Fruit fly (Drosophila melanogaster): Measurements from ENCODE around the gene sip2.

DNA sequence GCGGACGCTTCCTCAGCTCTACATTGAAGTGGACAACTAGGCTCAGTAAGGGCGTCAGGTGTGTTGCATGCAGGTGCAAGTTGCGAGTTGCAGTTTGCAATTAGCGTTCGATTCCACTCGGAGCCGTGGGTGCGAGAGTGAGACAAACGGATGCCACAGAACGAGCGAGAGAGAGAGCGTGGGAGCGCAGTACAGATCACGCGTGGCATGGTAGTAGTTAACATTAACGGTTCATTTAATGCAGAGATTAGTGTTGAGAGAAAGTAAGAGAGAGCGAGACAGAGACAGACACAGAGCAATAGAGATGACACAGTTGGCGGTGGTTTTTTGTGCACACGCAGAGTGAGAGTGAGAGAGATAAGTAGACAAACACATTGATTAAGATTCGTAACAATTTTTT is 24.2 kb downstream of the sip2 start:
- no peak for TF ChIP-seq CG7101 (tag; optimal IDR thresholded peaks at IDR 0.05)
- TF ChIP-seq CG1620 (GFP tag; optimal IDR thresholded peaks at IDR 0.05) = no peak
- no peak for TF ChIP-seq toe (GFP tag; optimal IDR thresholded peaks at IDR 0.05)
- no peak for TF ChIP-seq Clk (GFP tag; optimal IDR thresholded peaks at IDR 0.05)
- no peak for TF ChIP-seq kay (GFP tag; ENCODE audit: borderline replicate concordance)
